Worm (Caenorhabditis elegans) whole organism, L4 larva: Measurements from ENCODE around the gene nhr-88.
A peak's percentile ranks its signal among the peaks of the same experiment; 100 is the strongest.

ENCODE experiments used
- F26F4.8 ChIP-seq: fragments of 200-800 bp; sonication (Bioruptor generic); conservative IDR thresholded peaks from 2 replicates; pipeline ENCODE4 v1.3.6; 2022; ENCODE audit warnings: missing genetic modification characterization, missing compliant biosample characterization
- R02D3.7 ChIP-seq: fragments of 150-350 bp; sonication (generic microtip); optimal IDR thresholded peaks from 3 replicates; lab custom pipeline; 2014; ENCODE audit warnings: missing biosample characterization, missing genetic modification characterization
- T26A8.4 ChIP-seq: fragments of 200-800 bp; sonication (Bioruptor generic); IDR thresholded peaks from 2 replicates; pipeline ENCODE4 v1.3.6; 2022; ENCODE audit warnings: missing genetic modification characterization, missing compliant biosample characterization
- Y5F2A.4 ChIP-seq: fragments of 200-800 bp; sonication (Bioruptor generic); optimal IDR thresholded peaks from 2 replicates; lab custom pipeline; 2018; ENCODE audit warnings: mild to moderate bottlenecking, missing genetic modification characterization, missing compliant biosample characterization
- aha-1 ChIP-seq: fragments of 150-350 bp; peaks from one replicate; lab custom pipeline; 2014; ENCODE audit warnings: missing biosample characterization, missing genetic modification characterization
- aly-2 ChIP-seq: sonication (generic microtip); optimal IDR thresholded peaks from 2 replicates; lab custom pipeline; 2018; ENCODE audit warnings: missing biosample characterization, missing genetic modification characterization
- ama-1 ChIP-seq: fragments of 150-350 bp; optimal IDR thresholded peaks from 2 replicates; lab custom pipeline; 2014; ENCODE audit warnings: inconsistent platforms, mixed read lengths
- arid-1 ChIP-seq: fragments of 200-800 bp; sonication (Bioruptor generic); conservative IDR thresholded peaks from 2 replicates; pipeline ENCODE4 v1.3.6; 2022; ENCODE audit warnings: missing genetic modification reagents, missing genetic modification characterization, missing compliant biosample characterization
- ceh-82 ChIP-seq: sonication (generic microtip); optimal IDR thresholded peaks from 2 replicates; lab custom pipeline; 2017; ENCODE audit warnings: missing biosample characterization, missing genetic modification characterization
- ces-1 ChIP-seq: fragments of 150-350 bp; sonication (generic microtip); optimal IDR thresholded peaks from 4 replicates; lab custom pipeline; 2014; ENCODE audit warnings: missing biosample characterization, missing genetic modification reagents, missing genetic modification characterization
- cey-2 ChIP-seq: sonication (generic microtip); optimal IDR thresholded peaks from 3 replicates; lab custom pipeline; 2017; ENCODE audit warnings: missing genetic modification characterization, mild to moderate bottlenecking, missing compliant biosample characterization, antibody characterized with exemption, borderline replicate concordance; ENCODE audit not compliant: insufficient read depth
- ctbp-1 ChIP-seq: fragments of 200-800 bp; sonication (Bioruptor generic); IDR thresholded peaks from 2 replicates; pipeline ENCODE4 v1.3.6; 2022; ENCODE audit warnings: missing genetic modification reagents, missing genetic modification characterization, missing compliant biosample characterization
- daf-12 ChIP-seq: fragments of 150-350 bp; optimal IDR thresholded peaks from 2 replicates; lab custom pipeline; 2014; ENCODE audit warnings: missing biosample characterization, missing genetic modification reagents, missing genetic modification characterization
- daf-16 ChIP-seq, 3 experiments: sonication (generic microtip); optimal IDR thresholded peaks; 2 replicates each; lab custom pipeline; 2016 to 2017; ENCODE audit warnings: missing genetic modification characterization in 3 of 3, missing genetic modification reagents in 3 of 3, mild to moderate bottlenecking in 2 of 3, missing compliant biosample characterization in 2 of 3, missing biosample characterization in 1 of 3, moderate library complexity in 1 of 3
- dmd-6 ChIP-seq: fragments of 200-800 bp; sonication (Bioruptor generic); IDR thresholded peaks from 2 replicates; pipeline ENCODE4 v1.3.6; 2022; ENCODE audit warnings: missing genetic modification reagents, missing genetic modification characterization, missing compliant biosample characterization
- dpl-1 ChIP-seq: fragments of 150-350 bp; optimal IDR thresholded peaks from 2 replicates; lab custom pipeline; 2014; ENCODE audit warnings: missing biosample characterization, missing genetic modification reagents, missing genetic modification characterization
- duxl-1 ChIP-seq: sonication (generic microtip); optimal IDR thresholded peaks from 2 replicates; lab custom pipeline; 2016; ENCODE audit warnings: mild to moderate bottlenecking, missing genetic modification characterization, moderate library complexity, missing compliant biosample characterization; ENCODE audit not compliant: poor library complexity
- dve-1 ChIP-seq: sonication (generic microtip); optimal IDR thresholded peaks from 2 replicates; lab custom pipeline; 2017; ENCODE audit warnings: antibody characterized with exemption, mild to moderate bottlenecking, missing genetic modification characterization, missing compliant biosample characterization; ENCODE audit not compliant: insufficient read depth
- egl-43 ChIP-seq: fragments of 200-800 bp; sonication (Bioruptor generic); IDR thresholded peaks from 2 replicates; pipeline ENCODE4 v1.3.6; 2022; ENCODE audit warnings: missing genetic modification reagents, missing genetic modification characterization, missing compliant biosample characterization
- gei-8 ChIP-seq: fragments of 200-800 bp; sonication (Bioruptor generic); optimal IDR thresholded peaks from 2 replicates; lab custom pipeline; 2018; ENCODE audit warnings: mild to moderate bottlenecking, missing genetic modification characterization, missing compliant biosample characterization
- hlh-11 ChIP-seq: fragments of 200-800 bp; sonication (Bioruptor generic); optimal IDR thresholded peaks from 2 replicates; lab custom pipeline; 2018; ENCODE audit warnings: mild to moderate bottlenecking, missing genetic modification characterization, missing compliant biosample characterization
- hlh-30 ChIP-seq: sonication (generic microtip); optimal IDR thresholded peaks from 2 replicates; lab custom pipeline; 2017; ENCODE audit warnings: antibody characterized with exemption, mild to moderate bottlenecking, missing genetic modification characterization, missing compliant biosample characterization; ENCODE audit not compliant: insufficient read depth
- hmg-1.1 ChIP-seq: fragments of 200-800 bp; sonication (Bioruptor generic); IDR thresholded peaks from 2 replicates; pipeline ENCODE4 v1.3.6; 2022; ENCODE audit warnings: missing genetic modification reagents, missing genetic modification characterization, missing compliant biosample characterization
- lin-1 ChIP-seq: fragments of 200-800 bp; sonication (Bioruptor generic); IDR thresholded peaks from 2 replicates; pipeline ENCODE4 v1.3.6; 2022; ENCODE audit warnings: missing genetic modification reagents, missing genetic modification characterization, missing compliant biosample characterization
- lin-13 ChIP-seq: fragments of 150-350 bp; optimal IDR thresholded peaks from 2 replicates; lab custom pipeline; 2014; ENCODE audit warnings: missing biosample characterization, missing genetic modification reagents, missing genetic modification characterization
- lin-38 ChIP-seq: fragments of 200-800 bp; sonication (Bioruptor generic); IDR thresholded peaks from 2 replicates; pipeline ENCODE4 v1.3.6; 2022; ENCODE audit warnings: missing genetic modification reagents, missing genetic modification characterization, missing compliant biosample characterization
- lin-39 ChIP-seq: fragments of 150-350 bp; optimal IDR thresholded peaks from 2 replicates; lab custom pipeline; 2014; ENCODE audit warnings: missing biosample characterization, missing genetic modification reagents, missing genetic modification characterization
- lsy-2 ChIP-seq, 2 experiments: fragments of 150-350 bp in 1 of 2; sonication (generic microtip) in 1 of 2; optimal IDR thresholded peaks; 2 replicates each; lab custom pipeline; 2014 to 2017; ENCODE audit warnings: missing biosample characterization in 2 of 2, missing genetic modification characterization in 2 of 2
- madf-9 ChIP-seq: fragments of 200-800 bp; sonication (Bioruptor generic); conservative IDR thresholded peaks from 2 replicates; pipeline ENCODE4 v1.3.6; 2022; ENCODE audit warnings: missing genetic modification reagents, missing genetic modification characterization, missing compliant biosample characterization
- mdl-1 ChIP-seq, 2 experiments: fragments of 150-350 bp in 1 of 2; sonication (generic microtip) in 1 of 2; optimal IDR thresholded peaks; 2 replicates each; lab custom pipeline; 2014 to 2017; ENCODE audit warnings: missing biosample characterization in 2 of 2, missing genetic modification characterization in 2 of 2
- mep-1 ChIP-seq: fragments of 150-350 bp; sonication (generic microtip); optimal IDR thresholded peaks from 3 replicates; lab custom pipeline; 2014; ENCODE audit warnings: missing biosample characterization, missing genetic modification characterization
- mes-2 ChIP-seq: sonication (generic microtip); optimal IDR thresholded peaks from 2 replicates; lab custom pipeline; 2016; ENCODE audit warnings: missing genotype, mild to moderate bottlenecking, missing genetic modification characterization, missing compliant biosample characterization; ENCODE audit not compliant: poor library complexity, severe bottlenecking
- mxl-2 ChIP-seq: fragments of 200-800 bp; sonication (Bioruptor generic); conservative IDR thresholded peaks from 2 replicates; pipeline ENCODE4 v1.3.6; 2022; ENCODE audit warnings: missing genetic modification reagents, missing genetic modification characterization, missing compliant biosample characterization
- mxl-3 ChIP-seq: fragments of 200-800 bp; sonication (Bioruptor generic); optimal IDR thresholded peaks from 2 replicates; lab custom pipeline; 2018; ENCODE audit warnings: mild to moderate bottlenecking, missing genetic modification characterization, missing compliant biosample characterization
- nhr-102 ChIP-seq: sonication (generic microtip); optimal IDR thresholded peaks from 2 replicates; lab custom pipeline; 2016; ENCODE audit warnings: mild to moderate bottlenecking, missing genetic modification characterization, moderate library complexity, missing compliant biosample characterization
- nhr-11 ChIP-seq: fragments of 150-350 bp; optimal IDR thresholded peaks from 2 replicates; lab custom pipeline; 2014; ENCODE audit warnings: missing biosample characterization, missing genetic modification characterization
- nhr-28 ChIP-seq: fragments of 150-350 bp; optimal IDR thresholded peaks from 2 replicates; lab custom pipeline; 2014; ENCODE audit warnings: missing biosample characterization, missing genetic modification characterization
- nhr-41 ChIP-seq: fragments of 200-800 bp; sonication (Bioruptor generic); IDR thresholded peaks from 2 replicates; pipeline ENCODE4 v1.3.6; 2022; ENCODE audit warnings: missing genetic modification reagents, missing genetic modification characterization, missing compliant biosample characterization
- nhr-48 ChIP-seq: sonication (generic microtip); optimal IDR thresholded peaks from 2 replicates; lab custom pipeline; 2016; ENCODE audit warnings: mild to moderate bottlenecking, missing genetic modification characterization, missing compliant biosample characterization
- nhr-6 ChIP-seq: fragments of 150-350 bp; optimal IDR thresholded peaks from 2 replicates; lab custom pipeline; 2014; ENCODE audit warnings: missing biosample characterization, missing genetic modification characterization
- nhr-76 ChIP-seq: fragments of 150-350 bp; optimal IDR thresholded peaks from 2 replicates; lab custom pipeline; 2014; ENCODE audit warnings: missing biosample characterization, missing genetic modification characterization
- nhr-77 ChIP-seq: fragments of 150-350 bp; optimal IDR thresholded peaks from 2 replicates; lab custom pipeline; 2014; ENCODE audit warnings: missing biosample characterization, missing genetic modification characterization
- rbr-2 ChIP-seq: sonication (generic microtip); optimal IDR thresholded peaks from 2 replicates; lab custom pipeline; 2016; ENCODE audit warnings: missing genotype, missing genetic modification characterization, missing compliant biosample characterization
- set-16 ChIP-seq: fragments of 200-800 bp; sonication (Bioruptor generic); IDR thresholded peaks from 2 replicates; pipeline ENCODE4 v1.3.6; 2022; ENCODE audit warnings: missing genetic modification reagents, missing genetic modification characterization, missing compliant biosample characterization
- skn-1 ChIP-seq: fragments of 150-350 bp; optimal IDR thresholded peaks from 2 replicates; lab custom pipeline; 2014; ENCODE audit warnings: missing biosample characterization, missing genetic modification characterization
- snpc-1.2 ChIP-seq: fragments of 200-800 bp; sonication (Bioruptor generic); IDR thresholded peaks from 2 replicates; pipeline ENCODE4 v1.3.6; 2022; ENCODE audit warnings: missing genetic modification reagents, missing genetic modification characterization, missing compliant biosample characterization
- snpc-4 ChIP-seq: fragments of 150-350 bp; optimal IDR thresholded peaks from 2 replicates; lab custom pipeline; 2014; ENCODE audit warnings: missing biosample characterization, missing genetic modification characterization
- tra-1 ChIP-seq: fragments of 200-800 bp; sonication (Bioruptor generic); IDR thresholded peaks from 2 replicates; pipeline ENCODE4 v1.3.6; 2022; ENCODE audit warnings: missing genetic modification reagents, missing genetic modification characterization, missing compliant biosample characterization
- unc-130 ChIP-seq: sonication (generic microtip); optimal IDR thresholded peaks from 2 replicates; lab custom pipeline; 2016; ENCODE audit warnings: missing genetic modification reagents, missing genetic modification characterization, missing compliant biosample characterization
- zag-1 ChIP-seq: fragments of 150-350 bp; optimal IDR thresholded peaks from 2 replicates; lab custom pipeline; 2014; ENCODE audit warnings: missing biosample characterization, missing genetic modification characterization

nhr-88 gene

DNA sequence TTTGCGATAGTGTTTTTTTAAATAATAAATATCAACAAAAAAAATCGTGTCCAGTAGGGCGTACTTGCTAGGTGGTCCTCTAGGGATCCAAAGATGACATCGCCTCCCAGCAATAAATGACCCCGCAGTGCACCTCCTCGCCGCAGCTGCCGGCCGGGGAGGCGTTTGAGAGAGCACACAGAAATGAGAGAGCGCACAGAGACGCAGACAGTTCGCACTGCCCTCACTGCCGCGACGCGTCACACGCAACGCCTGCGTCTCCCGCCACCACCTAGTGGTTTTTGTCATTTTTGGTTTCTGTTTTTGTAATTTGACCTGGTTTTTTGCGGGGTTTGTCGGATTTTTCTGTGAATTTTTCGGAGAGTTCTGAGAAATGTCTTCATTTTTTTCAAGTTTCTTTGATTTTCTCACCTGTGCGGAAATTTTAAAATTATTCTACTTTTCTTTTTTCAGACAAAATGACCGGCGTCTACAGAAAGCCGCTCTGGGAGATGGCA, 11.5 kb downstream of the nhr-88 start, which contains the start of gene lido-7:
Gene lido-7 (plus strand): TSS at position 447 of the 497 bp plus-strand sequence.
- TF ChIP-seq unc-130 (GFP tag; lab: Kevin White, UChicago) = no peak
- no peak for TF ChIP-seq ceh-82 (tag; lab: Kevin White, UChicago)
- TF ChIP-seq nhr-48 (tag; lab: Kevin White, UChicago) = peak; percentile 52
- no peak for TF ChIP-seq aha-1
- no peak for TF ChIP-seq F26F4.8 (GFP tag; lab: Robert Waterston, UW)
- TF ChIP-seq ctbp-1 = peak; percentile 27; the same call in 1 of the 2 replicates
- TF ChIP-seq lin-38 (GFP tag; lab: Robert Waterston, UW) = peak; percentile 36; the same call in 1 of the 2 replicates
- peak; percentile 8 for TF ChIP-seq dpl-1 (GFP tag; lab: Kevin White, UChicago)
- TF ChIP-seq nhr-6 = no peak
- no peak for TF ChIP-seq nhr-76 (tag; lab: Kevin White, UChicago)
- TF ChIP-seq duxl-1 (tag; lab: Kevin White, UChicago) = peak; percentile 40
- peak; percentile 61 for TF ChIP-seq mes-2
- TF ChIP-seq hlh-11 = peak; percentile 71
- TF ChIP-seq mxl-3 (GFP tag; lab: Kevin White, UChicago) = peak; percentile 56
- no peak for TF ChIP-seq cey-2 (tag; lab: Kevin White, UChicago)
- TF ChIP-seq nhr-77 (tag; lab: Kevin White, UChicago) = no peak
- no peak for TF ChIP-seq Y5F2A.4 (GFP tag; lab: Kevin White, UChicago)
- TF ChIP-seq nhr-11 (tag; lab: Kevin White, UChicago) = no peak
- TF ChIP-seq madf-9 = no peak
- 0 out of 2 replicates have a peak, but pooled peaks have one; percentile 26 for TF ChIP-seq nhr-41 (GFP tag; lab: Robert Waterston, UW)
- TF ChIP-seq lin-13 (GFP tag; lab: Kevin White, UChicago) = no peak
- TF ChIP-seq lsy-2 (tag; optimal IDR thresholded peaks at IDR 0.05; lab: Kevin White, UChicago) = peak in 1 of 2 experiments; percentile 46
- no peak for TF ChIP-seq mxl-2 (GFP tag; lab: Robert Waterston, UW)
- TF ChIP-seq lin-39 (tag; lab: Kevin White, UChicago) = no peak
- peak; percentile 52 for TF ChIP-seq rbr-2 (tag; lab: Kevin White, UChicago)
- no peak for TF ChIP-seq ces-1 (GFP tag; lab: Kevin White, UChicago)
- TF ChIP-seq ama-1 (lab: Kevin White, UChicago) = no peak
- TF ChIP-seq dmd-6 (GFP tag; lab: Robert Waterston, UW) = peak; percentile 73
- no peak for TF ChIP-seq nhr-102 (tag; lab: Kevin White, UChicago)
- TF ChIP-seq zag-1 (tag; lab: Kevin White, UChicago) = no peak
- peak; percentile 49 for TF ChIP-seq hlh-30 (tag; lab: Kevin White, UChicago)
- no peak for TF ChIP-seq daf-12 (tag; lab: Kevin White, UChicago)
- no peak for TF ChIP-seq snpc-1.2 (GFP tag; lab: Robert Waterston, UW)
- no peak for TF ChIP-seq arid-1 (GFP tag; lab: Robert Waterston, UW)
- TF ChIP-seq mdl-1 (tag; optimal IDR thresholded peaks at IDR 0.05; lab: Kevin White, UChicago) = peak in 1 of 2 experiments; percentile 46
- TF ChIP-seq daf-16 (GFP tag; optimal IDR thresholded peaks at IDR 0.05; lab: Kevin White, UChicago) = no peak
- no peak for TF ChIP-seq daf-16 (tag; optimal IDR thresholded peaks at IDR 0.05; lab: Kevin White, UChicago)
- peak; percentile 48 for TF ChIP-seq mep-1 (tag; lab: Kevin White, UChicago)
- TF ChIP-seq hmg-1.1 = peak; percentile 74
- no peak for TF ChIP-seq gei-8
- TF ChIP-seq R02D3.7 (tag; lab: Kevin White, UChicago) = no peak
- peak; percentile 17 for TF ChIP-seq nhr-28
- no peak for TF ChIP-seq snpc-4 (tag; lab: Kevin White, UChicago)
- peak; percentile 33; the same call in 1 of the 2 replicates for TF ChIP-seq T26A8.4 (GFP tag; lab: Robert Waterston, UW)
- peak; percentile 13 for TF ChIP-seq dve-1 (tag; lab: Kevin White, UChicago)
- TF ChIP-seq lin-1 (GFP tag; lab: Robert Waterston, UW) = no peak
- TF ChIP-seq egl-43 = peak; percentile 62; the same call in 1 of the 2 replicates
- TF ChIP-seq skn-1 (tag; lab: Kevin White, UChicago) = no peak
- TF ChIP-seq set-16 (GFP tag; lab: Robert Waterston, UW) = peak; percentile 93
- no peak for TF ChIP-seq aly-2
- TF ChIP-seq tra-1 (GFP tag; lab: Robert Waterston, UW) = peak; percentile 55; the same call in 1 of the 2 replicates
